In the genomic region with DNA sequence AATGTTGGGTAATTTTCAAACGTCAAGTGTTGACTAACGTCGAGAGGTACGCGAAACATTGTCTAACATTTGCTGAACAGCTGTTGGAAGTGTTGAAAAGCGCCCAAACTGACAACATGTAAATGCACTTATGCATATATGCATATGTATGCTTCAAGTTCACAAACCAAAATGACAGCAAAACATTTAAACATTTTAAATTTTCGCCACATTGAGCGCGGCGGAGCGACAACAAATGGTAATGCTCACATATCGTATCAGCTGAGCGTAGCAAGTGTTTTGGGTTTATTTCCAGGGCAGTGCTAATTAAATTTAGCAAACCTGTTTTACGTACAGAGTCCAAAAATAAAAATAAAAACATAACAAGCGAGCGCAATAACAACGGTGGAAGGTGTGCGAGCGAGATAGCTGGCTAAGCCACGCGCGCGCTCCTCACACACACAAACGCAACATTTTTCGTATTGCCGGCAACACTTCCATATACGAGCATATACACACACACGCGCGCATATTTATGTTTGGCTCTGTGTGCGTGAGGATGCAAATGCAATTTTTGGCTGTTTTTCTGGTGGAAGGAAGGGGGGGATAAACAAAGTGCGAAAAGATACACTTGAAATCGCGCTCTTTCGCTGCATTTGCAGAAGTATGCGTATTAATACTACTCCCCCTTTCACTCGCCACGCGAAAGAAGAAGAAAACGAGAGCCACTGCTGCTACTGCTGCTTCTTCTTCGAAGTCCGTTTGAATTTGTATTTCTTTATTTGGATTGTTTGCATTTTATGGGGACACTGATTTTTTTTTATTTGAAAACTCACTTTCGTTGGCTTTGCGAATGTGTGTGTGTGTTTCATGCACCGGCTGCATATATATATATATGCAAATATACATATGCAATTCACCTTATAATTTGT, we compare ENCODE assay signal across 1 fruit fly cellular context.
TF ChIP-seq lines count a peak whose summit lies in the region.

No protein-coding gene starts in this region.

TF ChIP-seq in whole organism, embryonic, 481 proteins besides CTCF, POLR2A, EP300 and RAD21 (continued from another document and continues in another):
- no peak for TF ChIP-seq Bgb (GFP tag; IDR thresholded peaks at IDR 0.05; lab: Robert Waterston, UW; ENCODE audit: partially characterized antibody)
- TF ChIP-seq h (optimal IDR thresholded peaks at IDR 0.05; lab: Kevin White, UChicago), result no peak
- no peak for TF ChIP-seq CG16779 (GFP tag; IDR thresholded peaks at IDR 0.05; lab: Robert Waterston, UW)
- no peak for TF ChIP-seq Ravus (GFP tag; IDR thresholded peaks at IDR 0.05; lab: Robert Waterston, UW)
- peak; percentile 45 for TF ChIP-seq CG5180 (GFP tag; optimal IDR thresholded peaks at IDR 0.05; lab: Kevin White, UChicago)
- TF ChIP-seq HmgD (GFP tag; optimal IDR thresholded peaks at IDR 0.05; lab: Kevin White, UChicago), result no peak
- TF ChIP-seq CG1529 (GFP tag; optimal IDR thresholded peaks at IDR 0.05; lab: Kevin White, UChicago), result no peak
- TF ChIP-seq Lim3 (GFP tag; IDR thresholded peaks at IDR 0.05; lab: Robert Waterston, UW), result no peak
- no peak for TF ChIP-seq eve (GFP tag; optimal IDR thresholded peaks at IDR 0.05; lab: Kevin White, UChicago)
- TF ChIP-seq odd (GFP tag; optimal IDR thresholded peaks at IDR 0.05; lab: Kevin White, UChicago), result peak; percentile 19
- TF ChIP-seq MBD-R2 (GFP tag; IDR thresholded peaks at IDR 0.05; lab: Robert Waterston, UW), result no peak
- TF ChIP-seq prd (optimal IDR thresholded peaks at IDR 0.05; lab: Kevin White, UChicago), result no peak
- TF ChIP-seq prd (GFP tag; IDR thresholded peaks at IDR 0.05; lab: Robert Waterston, UW), result no peak
- no peak for TF ChIP-seq CG3407 (GFP tag; optimal IDR thresholded peaks at IDR 0.05; lab: Kevin White, UChicago)
- TF ChIP-seq Dp (GFP tag; optimal IDR thresholded peaks at IDR 0.05; lab: Kevin White, UChicago), result peak; percentile 70
- no peak for TF ChIP-seq tna (GFP tag; IDR thresholded peaks at IDR 0.05; lab: Robert Waterston, UW; ENCODE audit: partially characterized antibody)
- TF ChIP-seq kah (GFP tag; optimal IDR thresholded peaks at IDR 0.05; lab: Kevin White, UChicago), result peak; percentile 26
- TF ChIP-seq CG10959 (GFP tag; IDR thresholded peaks at IDR 0.05; lab: Robert Waterston, UW), result no peak
- TF ChIP-seq CG31365 (tag; optimal IDR thresholded peaks at IDR 0.05; lab: Kevin White, UChicago), result no peak
- TF ChIP-seq CG17912 (GFP tag; optimal IDR thresholded peaks at IDR 0.05; lab: Kevin White, UChicago), result no peak
- peak; percentile 49 for TF ChIP-seq her (GFP tag; optimal IDR thresholded peaks at IDR 0.05; lab: Kevin White, UChicago)
- no peak for TF ChIP-seq yki (optimal IDR thresholded peaks at IDR 0.05; lab: Kevin White, UChicago)
- no peak for TF ChIP-seq CG9876 (GFP tag; optimal IDR thresholded peaks at IDR 0.05; lab: Kevin White, UChicago)
- no peak for TF ChIP-seq CG31441 (GFP tag; IDR thresholded peaks at IDR 0.05; lab: Robert Waterston, UW)
- peak; percentile 26 for TF ChIP-seq nom (GFP tag; optimal IDR thresholded peaks at IDR 0.05; lab: Kevin White, UChicago)
- peak; percentile 31 for TF ChIP-seq ewg (GFP tag; optimal IDR thresholded peaks at IDR 0.05; lab: Kevin White, UChicago)
- peak; percentile 26 for TF ChIP-seq Side (GFP tag; optimal IDR thresholded peaks at IDR 0.05; lab: Kevin White, UChicago)
- no peak for TF ChIP-seq Xrp1 (GFP tag; IDR thresholded peaks at IDR 0.05; lab: Robert Waterston, UW)
- TF ChIP-seq CG12155 (GFP tag; optimal IDR thresholded peaks at IDR 0.05; lab: Kevin White, UChicago), result peak; percentile 16
- TF ChIP-seq CG34422 (GFP tag; IDR thresholded peaks at IDR 0.05; lab: Robert Waterston, UW), result no peak
- no peak for TF ChIP-seq CG1024 (GFP tag; IDR thresholded peaks at IDR 0.05; lab: Robert Waterston, UW)
- TF ChIP-seq CG17361 (GFP tag; IDR thresholded peaks at IDR 0.05; lab: Robert Waterston, UW), result no peak
- no peak for TF ChIP-seq tgo (GFP tag; IDR thresholded peaks at IDR 0.05; lab: Robert Waterston, UW)
- no peak for TF ChIP-seq zfh1 (GFP tag; IDR thresholded peaks at IDR 0.05; lab: Robert Waterston, UW)
- TF ChIP-seq Blimp-1 (GFP tag; optimal IDR thresholded peaks at IDR 0.05; lab: Kevin White, UChicago), result peak; percentile 11
- TF ChIP-seq ems (GFP tag; optimal IDR thresholded peaks at IDR 0.05; lab: Kevin White, UChicago), result peak; percentile 55
- no peak for TF ChIP-seq Ssrp (tag; optimal IDR thresholded peaks at IDR 0.05; lab: Kevin White, UChicago)
- TF ChIP-seq CG3163 (GFP tag; optimal IDR thresholded peaks at IDR 0.05; lab: Kevin White, UChicago), result no peak
- TF ChIP-seq dmrt11E (tag; optimal IDR thresholded peaks at IDR 0.05; lab: Kevin White, UChicago), result peak; percentile 36
- TF ChIP-seq sens (GFP tag; lab: Kevin White, UChicago), result peak; percentile 87
- TF ChIP-seq unpg (GFP tag; optimal IDR thresholded peaks at IDR 0.05; lab: Kevin White, UChicago), result peak; percentile 46
- no peak for TF ChIP-seq tio (GFP tag; optimal IDR thresholded peaks at IDR 0.05; lab: Kevin White, UChicago)
- TF ChIP-seq ara (GFP tag; IDR thresholded peaks at IDR 0.05; lab: Robert Waterston, UW), result no peak
- no peak for TF ChIP-seq dan (GFP tag; IDR thresholded peaks at IDR 0.05; lab: Robert Waterston, UW)
- TF ChIP-seq sug (tag; optimal IDR thresholded peaks at IDR 0.05; lab: Kevin White, UChicago), result peak; percentile 9
- peak; percentile 63 for TF ChIP-seq lab (GFP tag; optimal IDR thresholded peaks at IDR 0.05; lab: Kevin White, UChicago)
- no peak for TF ChIP-seq fd64A (GFP tag; optimal IDR thresholded peaks at IDR 0.05; lab: Kevin White, UChicago)
- peak; percentile 43 for TF ChIP-seq NC2β (GFP tag; optimal IDR thresholded peaks at IDR 0.05; lab: Kevin White, UChicago)
- no peak for TF ChIP-seq emc (GFP tag; optimal IDR thresholded peaks at IDR 0.05; lab: Kevin White, UChicago)
- no peak for TF ChIP-seq otp (GFP tag; IDR thresholded peaks at IDR 0.05; lab: Robert Waterston, UW)
- peak; percentile 9 for TF ChIP-seq Mes4 (GFP tag; optimal IDR thresholded peaks at IDR 0.05; lab: Kevin White, UChicago)
- no peak for TF ChIP-seq Dll (GFP tag; IDR thresholded peaks at IDR 0.05; lab: Robert Waterston, UW; ENCODE audit: partially characterized antibody)
- peak; percentile 55 for TF ChIP-seq Ets97D (GFP tag; optimal IDR thresholded peaks at IDR 0.05; lab: Kevin White, UChicago)
- TF ChIP-seq CG1832 (GFP tag; optimal IDR thresholded peaks at IDR 0.05; lab: Kevin White, UChicago), result peak; percentile 55
- TF ChIP-seq bigmax (GFP tag; optimal IDR thresholded peaks at IDR 0.05; lab: Kevin White, UChicago), result no peak
- peak; percentile 50 for TF ChIP-seq nerfin-1 (tag; optimal IDR thresholded peaks at IDR 0.05; lab: Kevin White, UChicago)
- TF ChIP-seq CG1603 (tag; optimal IDR thresholded peaks at IDR 0.05; lab: Kevin White, UChicago), result peak; percentile 45
- peak; percentile 21 for TF ChIP-seq Antp (GFP tag; optimal IDR thresholded peaks at IDR 0.05; lab: Kevin White, UChicago)
- TF ChIP-seq psq (GFP tag; optimal IDR thresholded peaks at IDR 0.05; lab: Kevin White, UChicago), result no peak
- peak; percentile 9 for TF ChIP-seq Mad (GFP tag; optimal IDR thresholded peaks at IDR 0.05; lab: Kevin White, UChicago)
- no peak for TF ChIP-seq NFAT (GFP tag; IDR thresholded peaks at IDR 0.05; lab: Robert Waterston, UW)
- TF ChIP-seq CG7271 (tag; optimal IDR thresholded peaks at IDR 0.05; lab: Kevin White, UChicago), result no peak
- TF ChIP-seq twi (tag; optimal IDR thresholded peaks at IDR 0.05; lab: Kevin White, UChicago), result no peak
- no peak for TF ChIP-seq Dad (GFP tag; optimal IDR thresholded peaks at IDR 0.05; lab: Kevin White, UChicago)
- TF ChIP-seq CG4404 (GFP tag; IDR thresholded peaks at IDR 0.05; lab: Robert Waterston, UW), result no peak
- no peak for TF ChIP-seq stc (GFP tag; IDR thresholded peaks at IDR 0.05; lab: Robert Waterston, UW)
- no peak for TF ChIP-seq ranshi (GFP tag; IDR thresholded peaks at IDR 0.05; lab: Robert Waterston, UW)
- TF ChIP-seq Dip3 (GFP tag; optimal IDR thresholded peaks at IDR 0.05; lab: Kevin White, UChicago), result peak; percentile 31
- peak; percentile 34 to 38 for TF ChIP-seq dpn (GFP tag; optimal IDR thresholded peaks at IDR 0.05; lab: Kevin White, UChicago)
- TF ChIP-seq Tbp (GFP tag; optimal IDR thresholded peaks at IDR 0.05; lab: Kevin White, UChicago), result no peak
- peak; percentile 1 for TF ChIP-seq CG4617 (GFP tag; optimal IDR thresholded peaks at IDR 0.05; lab: Kevin White, UChicago; ENCODE audit: borderline replicate concordance)
- TF ChIP-seq ATbp (GFP tag; optimal IDR thresholded peaks at IDR 0.05; lab: Kevin White, UChicago), result no peak
- TF ChIP-seq danr (GFP tag; IDR thresholded peaks at IDR 0.05; lab: Robert Waterston, UW), result no peak
- TF ChIP-seq fd3F (GFP tag; optimal IDR thresholded peaks at IDR 0.05; lab: Kevin White, UChicago), result no peak
- TF ChIP-seq PHDP (tag; optimal IDR thresholded peaks at IDR 0.05; lab: Kevin White, UChicago), result peak; percentile 38
- TF ChIP-seq wek (GFP tag; optimal IDR thresholded peaks at IDR 0.05; lab: Kevin White, UChicago), result no peak
- TF ChIP-seq Poxn (GFP tag; IDR thresholded peaks at IDR 0.05; lab: Robert Waterston, UW), result no peak
- TF ChIP-seq Lpt (GFP tag; optimal IDR thresholded peaks at IDR 0.05; lab: Kevin White, UChicago), result no peak
- no peak for TF ChIP-seq p53 (GFP tag; optimal IDR thresholded peaks at IDR 0.05; lab: Kevin White, UChicago)
- TF ChIP-seq CG10431 (GFP tag; optimal IDR thresholded peaks at IDR 0.05; lab: Kevin White, UChicago), result no peak
- TF ChIP-seq croc (GFP tag; conservative IDR thresholded peaks at IDR 0.05; lab: Robert Waterston, UW), result no peak
- TF ChIP-seq CG32772 (GFP tag; IDR thresholded peaks at IDR 0.05; lab: Robert Waterston, UW), result no peak
- TF ChIP-seq ro (GFP tag; IDR thresholded peaks at IDR 0.05; lab: Robert Waterston, UW), result no peak
- peak; percentile 50 for TF ChIP-seq CG11504 (tag; optimal IDR thresholded peaks at IDR 0.05; lab: Kevin White, UChicago)
- no peak for TF ChIP-seq Sox100B (GFP tag; optimal IDR thresholded peaks at IDR 0.05; lab: Kevin White, UChicago)
- no peak for TF ChIP-seq CG12219 (GFP tag; optimal IDR thresholded peaks at IDR 0.05; lab: Kevin White, UChicago)
- no peak for TF ChIP-seq bcd (GFP tag; optimal IDR thresholded peaks at IDR 0.05; lab: Kevin White, UChicago)
- TF ChIP-seq chif (GFP tag; optimal IDR thresholded peaks at IDR 0.05; lab: Kevin White, UChicago), result peak; percentile 12 to 61
- no peak for TF ChIP-seq CG3847 (GFP tag; IDR thresholded peaks at IDR 0.05; lab: Robert Waterston, UW)
- TF ChIP-seq CG6791 (GFP tag; IDR thresholded peaks at IDR 0.05; lab: Robert Waterston, UW; ENCODE audit: partially characterized antibody), result no peak
- TF ChIP-seq row (GFP tag; IDR thresholded peaks at IDR 0.05; lab: Robert Waterston, UW), result no peak
- TF ChIP-seq CG4707 (GFP tag; optimal IDR thresholded peaks at IDR 0.05; lab: Kevin White, UChicago), result peak; percentile 36
- no peak for TF ChIP-seq CG14441 (GFP tag; IDR thresholded peaks at IDR 0.05; lab: Robert Waterston, UW)
- no peak for TF ChIP-seq run (tag; optimal IDR thresholded peaks at IDR 0.05; lab: Kevin White, UChicago)
- TF ChIP-seq Rx (GFP tag; IDR thresholded peaks at IDR 0.05; lab: Robert Waterston, UW), result no peak
- TF ChIP-seq CG10209 (GFP tag; optimal IDR thresholded peaks at IDR 0.05; lab: Kevin White, UChicago), result peak; percentile 36
- TF ChIP-seq BtbVII (GFP tag; optimal IDR thresholded peaks at IDR 0.05; lab: Kevin White, UChicago), result peak; percentile 26
- TF ChIP-seq D (optimal IDR thresholded peaks at IDR 0.05; lab: Kevin White, UChicago), result no peak
- TF ChIP-seq D (GFP tag; optimal IDR thresholded peaks at IDR 0.05; lab: Kevin White, UChicago), result peak; percentile 47
- peak; percentile 9 for TF ChIP-seq jumu (GFP tag; optimal IDR thresholded peaks at IDR 0.05; lab: Kevin White, UChicago)
- TF ChIP-seq CG34376 (GFP tag; optimal IDR thresholded peaks at IDR 0.05; lab: Kevin White, UChicago), result peak; percentile 17
- TF ChIP-seq ERR (GFP tag; optimal IDR thresholded peaks at IDR 0.05; lab: Kevin White, UChicago), result peak; percentile 9
- TF ChIP-seq Deaf1 (tag; optimal IDR thresholded peaks at IDR 0.05; lab: Kevin White, UChicago), result no peak
- no peak for TF ChIP-seq Fer2 (tag; optimal IDR thresholded peaks at IDR 0.05; lab: Kevin White, UChicago)
- no peak for TF ChIP-seq CG10462 (GFP tag; optimal IDR thresholded peaks at IDR 0.05; lab: Kevin White, UChicago)
- no peak for TF ChIP-seq vfl (GFP tag; optimal IDR thresholded peaks at IDR 0.05; lab: Kevin White, UChicago)
- no peak for TF ChIP-seq dysf (GFP tag; IDR thresholded peaks at IDR 0.05; lab: Robert Waterston, UW)
- TF ChIP-seq bsh (GFP tag; optimal IDR thresholded peaks at IDR 0.05; lab: Kevin White, UChicago), result peak in 1 of 2 experiments; percentile 20
- TF ChIP-seq CG1792 (GFP tag; optimal IDR thresholded peaks at IDR 0.05; lab: Kevin White, UChicago), result no peak
- peak; percentile 58 for TF ChIP-seq caup (GFP tag; optimal IDR thresholded peaks at IDR 0.05; lab: Kevin White, UChicago; ENCODE audit: severe bottlenecking)
- TF ChIP-seq CG3726 (GFP tag; IDR thresholded peaks at IDR 0.05; lab: Robert Waterston, UW), result no peak
- no peak for TF ChIP-seq crc (GFP tag; optimal IDR thresholded peaks at IDR 0.05; lab: Kevin White, UChicago)
- peak; percentile 77 for TF ChIP-seq Ets65A (GFP tag; lab: Kevin White, UChicago)
- no peak for TF ChIP-seq CG13894 (tag; optimal IDR thresholded peaks at IDR 0.05; lab: Kevin White, UChicago)
- TF ChIP-seq MTF-1 (GFP tag; optimal IDR thresholded peaks at IDR 0.05; lab: Kevin White, UChicago; ENCODE audit: borderline replicate concordance), result no peak
- no peak for TF ChIP-seq CG6689 (GFP tag; IDR thresholded peaks at IDR 0.05; lab: Robert Waterston, UW)
- peak; percentile 18 for TF ChIP-seq Camta (GFP tag; optimal IDR thresholded peaks at IDR 0.05; lab: Kevin White, UChicago)
- no peak for TF ChIP-seq CG32532 (GFP tag; IDR thresholded peaks at IDR 0.05; lab: Robert Waterston, UW)
- no peak for TF ChIP-seq toy (GFP tag; IDR thresholded peaks at IDR 0.05; lab: Robert Waterston, UW)
- TF ChIP-seq CG2875 (GFP tag; optimal IDR thresholded peaks at IDR 0.05; lab: Kevin White, UChicago), result no peak
- TF ChIP-seq CG12942 (GFP tag; optimal IDR thresholded peaks at IDR 0.05; lab: Kevin White, UChicago), result peak; percentile 59
- TF ChIP-seq slou (GFP tag; optimal IDR thresholded peaks at IDR 0.05; lab: Kevin White, UChicago), result no peak
- TF ChIP-seq Awh (GFP tag; IDR thresholded peaks at IDR 0.05; lab: Robert Waterston, UW), result no peak
- TF ChIP-seq CG6765 (GFP tag; optimal IDR thresholded peaks at IDR 0.05; lab: Kevin White, UChicago), result peak; percentile 14
- TF ChIP-seq crp (GFP tag; optimal IDR thresholded peaks at IDR 0.05; lab: Kevin White, UChicago), result peak; percentile 47 to 87
- no peak for TF ChIP-seq tup (GFP tag; optimal IDR thresholded peaks at IDR 0.05; lab: Kevin White, UChicago)
- TF ChIP-seq klu (GFP tag; IDR thresholded peaks at IDR 0.05; lab: Robert Waterston, UW), result no peak
